Fruit fly (Drosophila melanogaster) whole organism: ENCODE measurements around the gene TpnC73F.

Source experiments
- CG8478 ChIP-seq: fragments of >200 bp; optimal IDR thresholded peaks from 2 replicates; lab custom pipeline; 2018; ENCODE audit warnings: inconsistent platforms
- Dll ChIP-seq: fragments of >200 bp; optimal IDR thresholded peaks from 2 replicates; lab custom pipeline; 2017
- pan ChIP-seq: fragments of >200 bp; optimal IDR thresholded peaks from 2 replicates; lab custom pipeline; 2017

DNA sequence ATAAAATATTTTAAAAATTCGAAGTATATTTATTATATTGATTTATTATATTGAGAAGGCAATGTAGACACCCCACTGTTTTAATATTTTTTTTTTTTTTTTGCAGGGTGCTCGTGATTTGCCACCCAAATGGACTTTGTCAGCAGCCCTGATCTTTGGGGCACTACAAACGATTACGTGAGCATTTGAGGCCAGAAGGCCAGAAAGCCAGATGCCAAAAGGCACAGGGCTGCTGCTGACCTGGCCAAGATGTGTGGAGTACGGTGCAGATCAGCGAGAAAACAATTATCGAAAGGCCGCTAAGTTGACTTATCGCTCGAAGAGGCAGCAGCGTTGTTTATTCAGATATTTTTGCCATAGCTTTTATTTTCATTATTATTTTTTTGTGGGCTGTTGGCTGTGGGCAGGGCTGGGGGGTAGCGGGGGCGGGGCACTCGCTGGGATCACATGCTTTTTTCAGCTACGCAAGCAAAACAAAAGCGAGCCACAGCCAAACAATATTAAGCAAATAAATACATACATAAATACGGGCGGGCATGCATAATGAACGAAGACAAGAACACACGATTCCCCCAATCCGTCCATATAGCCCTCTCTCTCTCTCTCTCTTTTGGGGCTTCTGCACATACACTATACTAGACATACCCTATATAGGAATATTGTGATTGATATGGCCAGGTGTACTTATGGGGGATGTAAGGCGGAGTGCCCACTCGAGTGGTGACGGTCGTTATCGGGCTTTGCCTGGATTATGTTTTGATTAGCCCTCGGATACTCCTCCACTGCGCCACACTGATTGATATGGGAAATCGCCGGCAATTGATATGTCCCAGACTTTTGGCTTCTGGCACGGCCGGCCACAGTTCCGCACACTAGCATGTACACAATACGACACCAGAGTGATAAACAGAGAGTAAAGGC lies 42.4 kb upstream of the TpnC73F start:
- TF ChIP-seq Dll (lab: Kevin White, UChicago) (no peak), pan (lab: Kevin White, UChicago) (no peak), CG8478 (lab: Kevin White, UChicago) (no peak)
